Worm (Caenorhabditis elegans): ENCODE results near the gene W02F12.8.

W02F12.8 gene

ce11 chrV:6694668-6695067, at the start of gene W02F12.8:
W02F12.8 (minus strand) TSS chrV:6694768.
- no peak for TF ChIP-seq gei-8 (GFP tag; optimal IDR thresholded peaks at IDR 0.05)
- TF ChIP-seq dpl-1 (GFP tag; optimal IDR thresholded peaks at IDR 0.05): no peak
- no peak for TF ChIP-seq lsy-2 (tag; optimal IDR thresholded peaks at IDR 0.05)
- peak; percentile 3 for TF ChIP-seq nhr-28 (tag; optimal IDR thresholded peaks at IDR 0.05)

DNA sequence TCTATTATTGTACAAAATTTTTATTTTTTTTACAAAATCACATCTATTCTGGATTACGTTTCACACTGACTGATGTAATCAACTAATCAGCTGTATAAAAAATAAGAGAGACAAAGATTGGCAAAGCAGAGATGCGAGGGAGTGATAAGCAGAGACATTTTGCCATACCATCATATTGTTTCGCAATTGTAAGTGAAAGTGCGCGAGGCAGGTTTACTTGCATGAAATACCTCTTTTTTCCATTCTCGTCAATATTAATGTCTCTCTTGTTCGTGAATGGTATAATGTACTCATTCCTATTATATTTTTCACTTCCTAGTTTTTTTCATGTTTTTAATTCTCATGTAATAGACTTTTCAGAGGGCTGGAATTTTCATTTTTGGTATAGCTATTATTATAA, 42.3 kb upstream of the W02F12.8 start:
- TF ChIP-seq dmd-6 (GFP tag; IDR thresholded peaks at IDR 0.05) (0 out of 2 replicates have a peak, but pooled peaks have one; percentile 10), unc-130 (GFP tag; optimal IDR thresholded peaks at IDR 0.05) (no peak), ceh-32 (tag; optimal IDR thresholded peaks at IDR 0.05; ENCODE audit: poor library complexity) (no peak), mep-1 (tag; optimal IDR thresholded peaks at IDR 0.05) (peak; percentile 22), nhr-28 (tag; optimal IDR thresholded peaks at IDR 0.05) (peak; percentile 18), unc-62 (GFP tag; optimal IDR thresholded peaks at IDR 0.05 in 1 of 2) (peak in 1 of 2 experiments; percentile 71), unc-62 (tag; optimal IDR thresholded peaks at IDR 0.05) (no peak), cey-2 (tag; optimal IDR thresholded peaks at IDR 0.05; ENCODE audit: borderline replicate concordance, insufficient read depth) (peak; percentile 4), lin-39 (tag; optimal IDR thresholded peaks at IDR 0.05) (no peak), Y105C5A.15 (GFP tag; IDR thresholded peaks at IDR 0.05) (no peak), nhr-25 (tag; optimal IDR thresholded peaks at IDR 0.05; ENCODE audit: borderline replicate concordance, insufficient read depth) (peak; percentile 5), F37D6.2 (tag; optimal IDR thresholded peaks at IDR 0.05) (no peak), hlh-11 (tag; optimal IDR thresholded peaks at IDR 0.05) (peak; percentile 14), nhr-48 (tag; optimal IDR thresholded peaks at IDR 0.05) (peak; percentile 34), egl-43 (GFP tag; IDR thresholded peaks at IDR 0.05) (no peak)

DNA sequence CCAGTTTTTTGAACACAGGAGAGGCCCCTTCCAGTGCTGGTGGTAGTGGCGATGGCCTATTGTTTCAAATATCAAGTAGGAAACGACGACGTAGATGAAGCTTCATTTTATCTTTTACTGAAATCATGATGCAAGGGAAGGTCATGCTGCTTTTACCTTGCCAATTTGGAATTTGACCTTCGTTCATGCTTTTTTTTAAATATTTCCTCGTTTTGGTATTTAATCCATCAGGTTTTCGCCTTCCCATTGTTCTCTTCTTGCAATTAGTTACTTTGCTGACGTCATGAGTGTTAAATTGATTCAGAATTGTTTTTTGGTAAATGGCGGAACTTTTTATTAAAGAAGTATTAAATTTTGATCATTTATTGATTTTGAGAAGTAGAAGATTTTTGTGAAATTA, 41.5 kb upstream of the W02F12.8 start:
- TF ChIP-seq unc-62 (GFP tag; optimal IDR thresholded peaks at IDR 0.05 in 1 of 2) (peak in 1 of 2 experiments; percentile 41), unc-62 (tag; optimal IDR thresholded peaks at IDR 0.05) (no peak), T20F7.1 (GFP tag; optimal IDR thresholded peaks at IDR 0.05) (no peak), nhr-25 (tag; optimal IDR thresholded peaks at IDR 0.05; ENCODE audit: borderline replicate concordance, insufficient read depth) (peak; percentile 0)

DNA sequence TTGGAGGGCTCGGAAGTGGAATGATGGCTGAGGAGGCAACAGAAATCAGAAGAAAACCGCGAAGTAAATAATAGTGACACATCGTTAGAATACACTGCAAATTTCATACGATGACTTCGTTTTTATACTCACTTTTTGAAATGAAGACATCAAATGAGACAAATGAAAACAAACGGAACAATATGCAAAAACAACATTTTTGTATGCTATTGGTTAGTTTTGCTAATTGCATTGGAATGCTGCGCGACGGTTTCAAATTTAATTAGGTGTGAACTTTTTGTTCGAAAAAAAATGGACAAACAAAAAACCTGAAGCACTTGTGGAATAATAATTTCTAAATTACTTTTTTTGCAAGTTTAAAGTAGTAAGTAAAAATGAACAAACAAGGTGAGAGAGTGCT, 38.4 kb upstream of the W02F12.8 start, which contains the start of gene grl-8:
Gene grl-8, minus strand, starts transcription at position 101 of the 400 bp plus-strand sequence.
- TF ChIP-seq attf-4 (tag; optimal IDR thresholded peaks at IDR 0.05): no peak
- no peak for TF ChIP-seq pqm-1 (tag; optimal IDR thresholded peaks at IDR 0.05)
- TF ChIP-seq dmd-6 (GFP tag; IDR thresholded peaks at IDR 0.05): no peak
- no peak for TF ChIP-seq dmd-8 (GFP tag; IDR thresholded peaks at IDR 0.05)
- no peak for TF ChIP-seq nhr-237 (tag; optimal IDR thresholded peaks at IDR 0.05)
- TF ChIP-seq nhr-25 (tag; optimal IDR thresholded peaks at IDR 0.05; ENCODE audit: borderline replicate concordance, insufficient read depth): no peak
- TF ChIP-seq mdt-29 (GFP tag; IDR thresholded peaks at IDR 0.05): no peak
- no peak for TF ChIP-seq tra-1 (GFP tag; IDR thresholded peaks at IDR 0.05)
- no peak for TF ChIP-seq nhr-102 (tag; optimal IDR thresholded peaks at IDR 0.05)
- TF ChIP-seq lin-38 (GFP tag; IDR thresholded peaks at IDR 0.05): no peak
- no peak for TF ChIP-seq saeg-2 (GFP tag; IDR thresholded peaks at IDR 0.05)
- TF ChIP-seq mep-1 (tag; optimal IDR thresholded peaks at IDR 0.05): no peak
- no peak for TF ChIP-seq lsy-2 (tag; optimal IDR thresholded peaks at IDR 0.05)
- TF ChIP-seq nhr-10 (tag; optimal IDR thresholded peaks at IDR 0.05): no peak
- TF ChIP-seq mxl-3 (GFP tag; optimal IDR thresholded peaks at IDR 0.05): no peak
- TF ChIP-seq T26A8.4 (GFP tag; IDR thresholded peaks at IDR 0.05): no peak
- TF ChIP-seq zag-1 (tag; optimal IDR thresholded peaks at IDR 0.05): no peak
- TF ChIP-seq lin-39 (tag; optimal IDR thresholded peaks at IDR 0.05): no peak

DNA sequence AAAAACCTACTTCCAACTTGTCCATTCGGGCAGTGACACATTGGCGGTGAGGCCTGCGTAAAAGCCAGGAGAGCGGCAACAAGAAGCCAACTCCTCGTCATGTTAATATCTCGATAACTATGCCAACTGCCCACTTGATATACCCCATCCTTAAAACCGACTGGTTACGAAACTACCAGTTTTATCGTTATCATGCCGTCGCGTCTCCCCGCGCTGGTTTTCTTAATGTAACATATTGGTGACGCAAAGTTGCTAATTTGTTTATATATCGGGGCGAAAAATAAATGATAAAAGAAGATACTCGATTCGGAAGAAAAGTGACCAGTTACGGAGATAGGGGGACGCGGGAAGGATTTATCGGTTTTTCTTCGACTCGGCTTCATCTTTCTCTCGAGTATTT, 37.0 kb upstream of the W02F12.8 start, which contains the start of gene grl-9:
Gene grl-9, minus strand, starts transcription at position 101 of the 400 bp plus-strand sequence.
- TF ChIP-seq F26F4.8 (GFP tag; conservative IDR thresholded peaks at IDR 0.05) (no peak), madf-5 (GFP tag; IDR thresholded peaks at IDR 0.05) (no peak), T20F7.1 (GFP tag; optimal IDR thresholded peaks at IDR 0.05) (no peak), Y105C5A.15 (GFP tag; IDR thresholded peaks at IDR 0.05) (no peak), egl-43 (GFP tag; IDR thresholded peaks at IDR 0.05) (no peak), nhr-237 (tag; optimal IDR thresholded peaks at IDR 0.05) (no peak), aha-1 (tag) (peak; percentile 14), unc-62 (GFP tag; optimal IDR thresholded peaks at IDR 0.05 in 1 of 2) (peak in 1 of 2 experiments; percentile 34), unc-62 (tag; optimal IDR thresholded peaks at IDR 0.05) (no peak), dmd-8 (GFP tag; IDR thresholded peaks at IDR 0.05) (no peak), fkh-10 (GFP tag; optimal IDR thresholded peaks at IDR 0.05) (no peak)
